Fruit fly (Drosophila melanogaster) whole organism, embryonic: ENCODE measurements around the gene CG32023.

Source experiments
- Abd-B ChIP-seq: fragments of 200-800 bp; sonication (Bioruptor generic); optimal IDR thresholded peaks from 2 replicates; lab custom pipeline; 2018; ENCODE audit warnings: missing biosample characterization, mild to moderate bottlenecking, missing genetic modification characterization, moderate library complexity
- Awh ChIP-seq: fragments of 200-800 bp; sonication (Bioruptor generic); IDR thresholded peaks from 2 replicates; pipeline ENCODE4, ENCODE4 v1.3.6; 2022; ENCODE audit warnings: missing biosample characterization, missing genetic modification characterization
- CG10543 ChIP-seq: fragments of 200-800 bp; sonication (Bioruptor generic); optimal IDR thresholded peaks from 3 replicates; lab custom pipeline; 2017; ENCODE audit warnings: missing biosample characterization, mild to moderate bottlenecking, missing genetic modification characterization, moderate library complexity
- CG11247 ChIP-seq: fragments of 200-800 bp; sonication (Bioruptor generic); IDR thresholded peaks from 2 replicates; pipeline ENCODE4 v1.3.6; 2022; ENCODE audit warnings: missing biosample characterization, missing genetic modification characterization
- CG1233 ChIP-seq: fragments of 200-800 bp; sonication (Bioruptor generic); optimal IDR thresholded peaks from 4 replicates; lab custom pipeline; 2018; ENCODE audit warnings: missing biosample characterization, mild to moderate bottlenecking, missing genetic modification characterization
- CG15514 ChIP-seq: fragments of 200-800 bp; sonication (Bioruptor generic); optimal IDR thresholded peaks from 3 replicates; lab custom pipeline; 2017; ENCODE audit warnings: missing biosample characterization, missing genetic modification characterization, mild to moderate bottlenecking, moderate library complexity, missing genetic modification reagents
- CG17802 ChIP-seq: fragments of 200-800 bp; sonication (Bioruptor generic); optimal IDR thresholded peaks from 2 replicates; lab custom pipeline; 2018; ENCODE audit warnings: missing biosample characterization, mild to moderate bottlenecking, missing genetic modification characterization, moderate library complexity
- CG1792 ChIP-seq: fragments of 200-800 bp; sonication (Bioruptor generic); optimal IDR thresholded peaks from 2 replicates; lab custom pipeline; 2016; ENCODE audit warnings: missing biosample characterization, missing genetic modification characterization
- CG2889 ChIP-seq: fragments of 200-800 bp; sonication (Bioruptor generic); IDR thresholded peaks from 3 replicates; pipeline ENCODE4 v1.3.6; 2022; ENCODE audit warnings: missing biosample characterization, missing genetic modification characterization
- CG3726 ChIP-seq: fragments of 200-800 bp; sonication (Bioruptor generic); IDR thresholded peaks from 3 replicates; pipeline ENCODE4, ENCODE4 v1.3.6; 2022; ENCODE audit warnings: missing biosample characterization, missing genetic modification characterization
- CG4282 ChIP-seq: fragments of 200-800 bp; sonication (Bioruptor generic); optimal IDR thresholded peaks from 2 replicates; lab custom pipeline; 2016; ENCODE audit warnings: missing biosample characterization, missing genetic modification characterization
- CG4360 ChIP-seq: fragments of 200-800 bp; sonication (Bioruptor generic); IDR thresholded peaks from 2 replicates; pipeline ENCODE4 v1.3.6; 2022; ENCODE audit warnings: missing biosample characterization, missing genetic modification characterization
- CG4617 ChIP-seq: fragments of 200-800 bp; sonication (Bioruptor generic); optimal IDR thresholded peaks from 3 replicates; lab custom pipeline; 2016; ENCODE audit warnings: missing biosample characterization, missing genetic modification characterization, borderline replicate concordance
- CG7357 ChIP-seq: fragments of 200-800 bp; sonication (Bioruptor generic); IDR thresholded peaks from 3 replicates; pipeline ENCODE4 v1.3.6; 2022; ENCODE audit warnings: missing biosample characterization, missing genetic modification characterization
- CG7987 ChIP-seq: fragments of 200-800 bp; sonication (Bioruptor generic); optimal IDR thresholded peaks from 2 replicates; lab custom pipeline; 2018; ENCODE audit warnings: missing biosample characterization, mild to moderate bottlenecking, missing genetic modification characterization, moderate library complexity
- Dbx ChIP-seq: fragments of 200-800 bp; sonication (Bioruptor generic); IDR thresholded peaks from 3 replicates; pipeline ENCODE4 v1.3.6; 2022; ENCODE audit warnings: missing biosample characterization, missing genetic modification characterization
- Dip2 ChIP-seq: fragments of 200-800 bp; sonication (Bioruptor generic); IDR thresholded peaks from 2 replicates; pipeline ENCODE4 v1.3.6; 2022; ENCODE audit warnings: missing biosample characterization, missing genetic modification characterization
- Dll ChIP-seq: fragments of 200-800 bp; sonication (Bioruptor generic); IDR thresholded peaks from 4 replicates; pipeline ENCODE4 v1.3.6; 2022; ENCODE audit warnings: missing biosample characterization, missing genetic modification characterization; ENCODE audit not compliant: partially characterized antibody
- Dref ChIP-seq: fragments of 200-800 bp; sonication (Bioruptor generic); IDR thresholded peaks from 2 replicates; pipeline ENCODE4 v1.3.6; 2022; ENCODE audit warnings: missing biosample characterization, missing genetic modification characterization
- Drgx ChIP-seq: fragments of 200-800 bp; sonication (Bioruptor generic); IDR thresholded peaks from 2 replicates; pipeline ENCODE4 v1.3.6; 2022; ENCODE audit warnings: missing biosample characterization, missing genetic modification characterization
- Ets65A ChIP-seq: fragments of 200-800 bp; sonication (Bioruptor generic); peaks from one replicate; lab custom pipeline; 2016; ENCODE audit warnings: missing biosample characterization, missing genetic modification characterization
- HLH3B ChIP-seq: fragments of 200-800 bp; sonication (Bioruptor generic); IDR thresholded peaks from 2 replicates; pipeline ENCODE4 v1.3.6; 2022; ENCODE audit warnings: missing biosample characterization, missing genetic modification characterization
- NC2β ChIP-seq: fragments of 200-800 bp; sonication (Bioruptor generic); optimal IDR thresholded peaks from 2 replicates; lab custom pipeline; 2016; ENCODE audit warnings: missing biosample characterization, missing genetic modification characterization
- NK7.1 ChIP-seq: fragments of 200-800 bp; sonication (Bioruptor generic); optimal IDR thresholded peaks from 3 replicates; lab custom pipeline; 2016; ENCODE audit warnings: missing biosample characterization, missing genetic modification characterization
- Ssrp ChIP-seq: fragments of 200-800 bp; sonication (Bioruptor generic); optimal IDR thresholded peaks from 2 replicates; lab custom pipeline; 2018; ENCODE audit warnings: missing biosample characterization, mild to moderate bottlenecking, missing genetic modification characterization, moderate library complexity
- ase ChIP-seq: fragments of 200-800 bp; sonication (Bioruptor generic); IDR thresholded peaks from 3 replicates; pipeline ENCODE4 v1.3.6; 2022; ENCODE audit warnings: missing biosample characterization, missing genetic modification characterization
- ato ChIP-seq: fragments of 200-800 bp; sonication (Bioruptor generic); IDR thresholded peaks from 2 replicates; pipeline ENCODE4 v1.3.6; 2022; ENCODE audit warnings: missing biosample characterization, missing genetic modification characterization; ENCODE audit not compliant: partially characterized antibody
- dan ChIP-seq: fragments of 200-800 bp; sonication (Bioruptor generic); IDR thresholded peaks from 2 replicates; pipeline ENCODE4 v1.3.6; 2022; ENCODE audit warnings: missing biosample characterization, missing genetic modification characterization
- ems ChIP-seq: fragments of 200-800 bp; sonication (Bioruptor generic); optimal IDR thresholded peaks from 3 replicates; lab custom pipeline; 2016; ENCODE audit warnings: missing biosample characterization, missing genetic modification characterization
- esg ChIP-seq: fragments of 200-800 bp; sonication (Bioruptor generic); conservative IDR thresholded peaks from 2 replicates; pipeline ENCODE4 v1.3.6; 2022; ENCODE audit warnings: missing biosample characterization, missing genetic modification characterization
- fru ChIP-seq: fragments of >200 bp; optimal IDR thresholded peaks from 2 replicates; lab custom pipeline; 2017
- gce ChIP-seq: fragments of 200-800 bp; sonication (Bioruptor generic); IDR thresholded peaks from 3 replicates; pipeline ENCODE4 v1.3.6; 2022; ENCODE audit warnings: missing biosample characterization, missing genetic modification characterization
- hkb ChIP-seq, 2 experiments: fragments of 200-800 bp in 1 of 2; fragments of >200 bp in 1 of 2; sonication (Bioruptor generic) in 1 of 2; IDR thresholded peaks in 1 of 2; optimal IDR thresholded peaks in 1 of 2; 2 replicates each; pipeline versions ENCODE4 v1.3.6 to Lab custom; 2017 to 2022; ENCODE audit warnings: missing biosample characterization in 1 of 2, missing genetic modification characterization in 1 of 2
- jigr1 ChIP-seq: fragments of 200-800 bp; sonication (Bioruptor generic); IDR thresholded peaks from 3 replicates; pipeline ENCODE4 v1.3.6; 2022; ENCODE audit warnings: missing biosample characterization, missing genetic modification characterization
- lab ChIP-seq: fragments of 200-800 bp; sonication (Bioruptor generic); optimal IDR thresholded peaks from 3 replicates; lab custom pipeline; 2017; ENCODE audit warnings: missing biosample characterization, missing genetic modification characterization, mild to moderate bottlenecking, moderate library complexity, missing genetic modification reagents
- lbe ChIP-seq: fragments of 200-800 bp; sonication (Bioruptor generic); optimal IDR thresholded peaks from 2 replicates; lab custom pipeline; 2016; ENCODE audit warnings: missing biosample characterization, mild to moderate bottlenecking, missing genetic modification characterization
- maf-S ChIP-seq: fragments of 200-800 bp; sonication (Bioruptor generic); optimal IDR thresholded peaks from 2 replicates; lab custom pipeline; 2016; ENCODE audit warnings: missing biosample characterization, missing genetic modification characterization
- otp ChIP-seq: fragments of 200-800 bp; sonication (Bioruptor generic); IDR thresholded peaks from 3 replicates; pipeline ENCODE4, ENCODE4 v1.3.6; 2022; ENCODE audit warnings: missing biosample characterization, missing genetic modification characterization
- prd ChIP-seq, 3 experiments: fragments of >200 bp in 2 of 3; fragments of 200-800 bp in 1 of 3; sonication (Bioruptor generic) in 1 of 3; optimal IDR thresholded peaks in 2 of 3; IDR thresholded peaks in 1 of 3; 2 replicates in 2 of 3; 3 replicates in 1 of 3; pipeline versions ENCODE4 v1.3.6 to Lab custom; 2017 to 2022; ENCODE audit warnings: missing biosample characterization in 1 of 3, missing genetic modification characterization in 1 of 3
- ranshi ChIP-seq: fragments of 200-800 bp; sonication (Bioruptor generic); IDR thresholded peaks from 2 replicates; pipeline ENCODE4 v1.3.6; 2022; ENCODE audit warnings: missing biosample characterization, missing genetic modification characterization
- schlank ChIP-seq: fragments of 200-800 bp; sonication (Bioruptor generic); optimal IDR thresholded peaks from 2 replicates; lab custom pipeline; 2018; ENCODE audit warnings: missing biosample characterization, mild to moderate bottlenecking, missing genetic modification characterization
- scrt ChIP-seq: fragments of 200-800 bp; sonication (Bioruptor generic); optimal IDR thresholded peaks from 2 replicates; lab custom pipeline; 2018; ENCODE audit warnings: missing biosample characterization, mild to moderate bottlenecking, missing genetic modification characterization, moderate library complexity
- sd ChIP-seq: fragments of 200-800 bp; sonication (Bioruptor generic); optimal IDR thresholded peaks from 3 replicates; lab custom pipeline; 2018; ENCODE audit warnings: missing biosample characterization, mild to moderate bottlenecking, missing genetic modification characterization, moderate library complexity
- sr ChIP-seq: fragments of 200-800 bp; sonication (Bioruptor generic); IDR thresholded peaks from 3 replicates; pipeline ENCODE4 v1.3.6; 2022; ENCODE audit warnings: missing biosample characterization, missing genetic modification characterization
- stwl ChIP-seq: fragments of 200-800 bp; sonication (Bioruptor generic); optimal IDR thresholded peaks from 3 replicates; lab custom pipeline; 2018; ENCODE audit warnings: missing biosample characterization, mild to moderate bottlenecking, missing genetic modification characterization, moderate library complexity
- tx ChIP-seq: fragments of 200-800 bp; sonication (Bioruptor generic); optimal IDR thresholded peaks from 2 replicates; lab custom pipeline; 2016; ENCODE audit warnings: missing biosample characterization, missing genetic modification characterization
- vfl ChIP-seq: fragments of 200-800 bp; sonication (Bioruptor generic); optimal IDR thresholded peaks from 2 replicates; lab custom pipeline; 2016; ENCODE audit warnings: missing biosample characterization, missing genetic modification characterization
- zen2 ChIP-seq: fragments of 200-800 bp; sonication (Bioruptor generic); IDR thresholded peaks from 3 replicates; pipeline ENCODE4 v1.3.6; 2022; ENCODE audit warnings: missing biosample characterization, missing genetic modification characterization; ENCODE audit not compliant: partially characterized antibody

Gene CG32023

dm6 chr3L:8765969-8766538, 37.9 kb downstream of the CG32023 start (continued):
- TF ChIP-seq schlank (tag; lab: Kevin White, UChicago) (peak; percentile 94), lbe (GFP tag; lab: Kevin White, UChicago) (peak; percentile 97), CG3726 (peak; percentile 95), CG10543 (GFP tag; lab: Kevin White, UChicago) (peak; percentile 98), ato (GFP tag; lab: Robert Waterston, UW) (no peak; the same call in none of the 2 replicates), Awh (peak; percentile 97), tx (GFP tag; lab: Kevin White, UChicago) (peak; percentile 97)

- TF ChIP-seq CG11247 (peak; percentile 35), sr (GFP tag; lab: Robert Waterston, UW) (0 out of 3 replicates have a peak, but pooled peaks have one; percentile 17), Dbx (GFP tag; lab: Robert Waterston, UW) (no peak), CG17802 (tag; lab: Kevin White, UChicago) (peak; percentile 5), CG4282 (GFP tag; lab: Kevin White, UChicago) (no peak), ranshi (GFP tag; lab: Robert Waterston, UW) (peak; percentile 42), fru (lab: Kevin White, UChicago) (no peak), Dip2 (no peak), otp (GFP tag; lab: Robert Waterston, UW) (peak; percentile 73), esg (peak; percentile 14; the same call in 1 of the 2 replicates), CG1792 (GFP tag; lab: Kevin White, UChicago) (no peak), maf-S (GFP tag; lab: Kevin White, UChicago) (no peak), NC2β (GFP tag; lab: Kevin White, UChicago) (no peak), CG7987 (GFP tag; lab: Kevin White, UChicago) (no peak), ems (GFP tag; lab: Kevin White, UChicago) (no peak), lab (GFP tag; lab: Kevin White, UChicago) (no peak), tx (GFP tag; lab: Kevin White, UChicago) (no peak), NK7.1 (GFP tag; lab: Kevin White, UChicago) (no peak), vfl (GFP tag; lab: Kevin White, UChicago) (no peak), Drgx (peak; percentile 97), dan (GFP tag; lab: Robert Waterston, UW) (no peak), CG15514 (GFP tag; lab: Kevin White, UChicago) (no peak), CG7357 (GFP tag; lab: Robert Waterston, UW) (no peak), stwl (tag; lab: Kevin White, UChicago) (peak; percentile 20), zen2 (GFP tag; lab: Robert Waterston, UW) (no peak), Dll (GFP tag; lab: Robert Waterston, UW) (no peak), CG4617 (GFP tag; lab: Kevin White, UChicago) (no peak), hkb (optimal IDR thresholded peaks at IDR 0.05; lab: Kevin White, UChicago) (no peak), hkb (GFP tag; IDR thresholded peaks at IDR 0.05; lab: Robert Waterston, UW) (peak; percentile 31), CG4360 (GFP tag; lab: Robert Waterston, UW) (0 out of 2 replicates have a peak, but pooled peaks have one; percentile 4), jigr1 (GFP tag; lab: Robert Waterston, UW) (peak; percentile 5; the same call in 1 of the 3 replicates), ase (GFP tag; lab: Robert Waterston, UW) (peak; percentile 31; the same call in 2 of the 3 replicates), prd (optimal IDR thresholded peaks at IDR 0.05; lab: Kevin White, UChicago) (no peak), prd (GFP tag; IDR thresholded peaks at IDR 0.05; lab: Robert Waterston, UW) (peak; percentile 18; the same call in 2 of the 3 replicates), HLH3B (GFP tag; lab: Robert Waterston, UW) (peak; percentile 40), gce (GFP tag; lab: Robert Waterston, UW) (peak; percentile 78; the same call in 2 of the 3 replicates), CG2889 (GFP tag; lab: Robert Waterston, UW) (0 out of 3 replicates have a peak, but pooled peaks have one; percentile 37), Dref (GFP tag; lab: Robert Waterston, UW) (no peak), scrt (GFP tag; lab: Kevin White, UChicago) (no peak), CG1233 (GFP tag; lab: Kevin White, UChicago) (peak; percentile 14), Ets65A (GFP tag; lab: Kevin White, UChicago) (peak; percentile 92), sd (no peak), Awh (peak; percentile 70), Ssrp (tag; lab: Kevin White, UChicago) (no peak), Abd-B (GFP tag; lab: Kevin White, UChicago) (no peak)
Measured at dm6 chr3L:8765493-8765892, 38.5 kb downstream of the CG32023 start.
